Worm (Caenorhabditis elegans): ENCODE results near the gene F46B3.14.

Gene F46B3.14

DNA sequence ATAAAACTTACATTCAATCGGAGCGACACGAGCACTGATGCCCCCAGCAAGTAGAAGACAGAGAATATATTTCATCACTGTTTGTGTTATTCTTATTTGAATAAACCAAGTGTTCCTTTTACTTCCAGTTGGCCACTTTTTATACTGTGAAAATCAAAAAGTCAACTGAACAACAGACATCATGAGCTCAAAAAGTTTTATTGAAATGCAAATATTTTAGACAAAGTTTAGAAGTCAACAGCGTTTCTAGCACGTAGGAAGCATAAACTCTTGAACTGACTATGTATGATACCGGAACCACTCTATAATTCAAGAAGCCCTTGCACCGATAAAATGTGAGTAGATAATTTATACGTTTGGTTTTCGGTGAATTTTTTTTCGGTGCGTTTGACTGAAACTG, at the start of gene F46B3.14:
F46B3.14 (minus strand) TSS at position 101 of the 400 bp plus-strand sequence.
- TF ChIP-seq unc-62 (GFP tag; optimal IDR thresholded peaks at IDR 0.05), result no peak

DNA sequence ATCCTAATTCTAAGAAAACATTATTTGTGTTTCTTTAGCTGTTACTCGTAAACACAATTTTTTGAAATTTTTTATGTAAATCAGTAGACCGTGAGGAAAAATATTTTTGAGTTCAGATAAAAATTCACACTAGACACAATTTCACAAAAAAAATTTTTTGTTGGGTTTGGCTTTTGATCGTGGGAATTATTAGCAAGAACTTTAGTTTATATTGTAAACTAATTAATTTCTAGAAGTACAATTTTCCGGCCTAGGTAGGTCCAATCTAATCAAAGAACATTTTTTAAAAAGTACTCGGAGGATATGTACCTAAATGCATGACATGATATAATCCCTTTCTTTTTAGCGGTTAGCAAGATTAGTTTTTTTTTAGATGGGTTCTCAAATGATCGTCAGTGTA, 49.0 kb upstream of the F46B3.14 start:
- no peak for TF ChIP-seq unc-62 (GFP tag; optimal IDR thresholded peaks at IDR 0.05)

DNA sequence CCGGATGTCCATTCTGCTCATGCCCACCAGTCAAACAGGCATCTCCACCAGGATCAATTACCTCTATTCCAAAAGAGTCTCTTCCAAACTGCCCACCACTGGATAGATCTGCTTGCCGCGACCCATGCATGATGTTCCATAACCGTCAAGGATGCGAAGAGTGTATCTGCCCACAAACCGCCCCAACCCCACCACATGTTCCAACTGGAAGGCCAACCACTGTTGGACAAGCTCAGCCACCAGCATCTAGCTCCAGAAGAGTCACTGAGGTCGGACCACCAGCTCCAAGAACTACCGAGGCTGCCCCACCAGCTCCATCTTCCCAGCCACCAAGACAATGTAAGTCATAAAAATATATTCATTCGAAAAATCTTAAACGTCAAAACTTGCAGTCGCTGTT, 39.5 kb upstream of the F46B3.14 start:
- TF ChIP-seq unc-62 (GFP tag; optimal IDR thresholded peaks at IDR 0.05), result no peak

DNA sequence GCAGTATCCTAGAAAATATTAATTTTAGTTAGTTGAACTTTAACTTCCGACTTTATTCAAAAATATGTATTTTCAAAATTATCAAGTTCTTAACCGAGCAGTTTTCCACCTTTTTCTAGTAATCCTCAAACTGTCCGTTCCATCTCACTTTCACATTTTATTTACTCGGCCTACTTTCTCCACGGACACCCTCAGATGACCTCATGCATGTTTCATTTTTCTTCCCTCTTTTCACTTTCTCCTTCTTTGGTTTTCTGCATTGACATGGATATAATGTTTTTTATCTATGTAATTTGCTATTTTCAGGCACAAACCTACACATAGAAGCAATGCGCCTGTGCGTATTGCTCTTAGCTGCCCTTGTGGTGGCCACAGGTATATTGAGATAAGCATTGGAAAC, 35.8 kb upstream of the F46B3.14 start, which contains the start of gene mlt-11:
mlt-11 (plus strand) TSS at position 301 of the 400 bp plus-strand sequence.
- no peak for TF ChIP-seq unc-62 (GFP tag; optimal IDR thresholded peaks at IDR 0.05)

DNA sequence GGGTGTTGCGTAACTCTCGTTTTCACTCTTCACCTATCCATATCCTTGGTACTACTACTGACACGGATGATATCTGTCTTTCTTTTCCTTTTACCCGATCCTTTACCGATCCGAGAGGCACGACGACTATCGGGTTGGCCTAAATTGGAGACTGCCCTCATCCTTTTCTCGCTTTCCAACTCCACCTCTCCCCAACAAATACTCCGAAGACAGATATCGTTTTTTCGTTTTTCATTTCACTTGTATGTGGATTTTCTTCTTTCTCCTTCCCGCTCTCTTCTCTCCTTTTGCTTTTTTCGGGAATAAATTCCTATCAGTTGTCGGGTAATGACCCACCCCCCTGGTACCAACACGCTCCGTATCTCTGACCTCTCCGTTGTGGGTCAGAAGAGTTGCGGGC, 33.8 kb upstream of the F46B3.14 start:
- no peak for TF ChIP-seq unc-62 (GFP tag; optimal IDR thresholded peaks at IDR 0.05)

DNA sequence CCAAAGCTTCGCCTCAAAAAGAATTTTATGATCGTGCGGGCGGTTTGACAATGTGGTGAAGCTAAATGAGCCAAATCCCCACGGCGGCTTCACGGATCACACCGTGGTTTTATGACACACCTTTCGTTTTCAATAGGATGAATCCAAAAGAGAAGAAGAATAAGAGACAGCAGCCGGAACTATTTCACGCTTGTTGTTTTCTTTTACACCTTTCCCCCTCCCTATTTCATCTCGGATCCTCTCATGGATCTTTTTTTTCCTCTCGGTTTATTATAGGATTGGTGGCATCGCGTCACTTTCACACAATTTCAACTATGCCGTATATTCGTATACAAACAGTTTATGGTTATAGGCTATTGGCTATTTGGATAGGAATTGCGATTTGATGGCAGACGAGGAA, 32.6 kb upstream of the F46B3.14 start:
- TF ChIP-seq unc-62 (GFP tag; optimal IDR thresholded peaks at IDR 0.05), result no peak

DNA sequence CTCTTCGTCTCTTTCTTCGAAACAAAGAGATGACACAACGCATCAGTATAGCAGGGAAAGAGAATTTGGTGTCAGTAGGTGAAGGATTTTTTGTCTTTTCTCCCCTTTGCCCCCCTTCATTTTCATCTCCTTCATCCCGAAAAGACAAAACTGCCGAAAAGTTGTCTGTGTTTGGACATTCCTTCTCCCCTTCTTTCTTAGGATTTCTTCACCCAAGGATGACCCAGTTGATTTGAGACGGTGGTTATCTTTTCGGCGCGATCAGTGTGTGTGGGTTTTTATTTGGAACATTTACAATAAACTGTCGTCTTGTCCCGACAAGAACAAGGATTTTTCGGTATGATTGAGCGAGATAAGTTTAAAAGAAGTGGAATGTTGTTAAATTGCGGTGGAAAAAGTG, 31.3 kb upstream of the F46B3.14 start:
- TF ChIP-seq unc-62 (GFP tag; optimal IDR thresholded peaks at IDR 0.05), result no peak

DNA sequence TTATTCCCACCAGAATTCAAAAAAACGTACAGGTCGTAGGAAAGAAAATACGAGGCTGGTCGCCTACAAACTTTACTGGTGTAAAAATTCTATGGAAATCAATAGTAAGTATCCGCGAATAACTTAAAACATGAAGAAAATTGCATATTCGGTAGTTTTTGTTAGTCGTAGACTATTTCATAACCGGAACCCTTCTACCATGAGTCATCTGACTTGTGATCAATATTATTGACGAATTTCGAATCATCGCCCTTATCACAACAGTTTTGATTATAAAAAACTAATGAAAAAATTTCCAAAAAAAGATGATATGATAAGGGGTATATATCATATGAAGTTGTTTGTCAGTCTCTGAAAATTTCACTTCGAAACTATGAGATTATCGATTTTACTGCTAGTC, 28.9 kb upstream of the F46B3.14 start, which contains the start of gene W01F3.2:
W01F3.2 (plus strand) TSS at position 301 of the 400 bp plus-strand sequence.
- no peak for TF ChIP-seq unc-62 (GFP tag; optimal IDR thresholded peaks at IDR 0.05)

DNA sequence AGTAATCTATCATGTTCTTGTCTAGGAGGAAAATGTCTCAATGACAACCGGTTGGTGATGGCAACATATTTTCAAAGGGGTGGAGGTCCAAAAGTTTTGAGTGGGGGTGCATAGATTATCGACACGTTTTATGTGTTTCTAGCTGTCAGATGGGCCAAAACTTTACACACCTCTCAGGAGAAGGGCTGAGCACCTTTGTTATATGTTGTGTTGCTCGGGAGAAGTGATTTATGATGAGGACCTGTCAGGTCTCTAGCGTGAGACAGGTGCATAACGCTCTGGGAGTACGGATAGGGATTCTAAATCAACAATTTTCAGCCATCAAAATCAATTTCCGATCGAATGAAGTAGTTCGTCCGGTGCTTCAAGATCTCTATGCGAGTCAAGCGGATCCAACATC, 25.5 kb upstream of the F46B3.14 start:
- TF ChIP-seq unc-62 (GFP tag; optimal IDR thresholded peaks at IDR 0.05), result no peak

DNA sequence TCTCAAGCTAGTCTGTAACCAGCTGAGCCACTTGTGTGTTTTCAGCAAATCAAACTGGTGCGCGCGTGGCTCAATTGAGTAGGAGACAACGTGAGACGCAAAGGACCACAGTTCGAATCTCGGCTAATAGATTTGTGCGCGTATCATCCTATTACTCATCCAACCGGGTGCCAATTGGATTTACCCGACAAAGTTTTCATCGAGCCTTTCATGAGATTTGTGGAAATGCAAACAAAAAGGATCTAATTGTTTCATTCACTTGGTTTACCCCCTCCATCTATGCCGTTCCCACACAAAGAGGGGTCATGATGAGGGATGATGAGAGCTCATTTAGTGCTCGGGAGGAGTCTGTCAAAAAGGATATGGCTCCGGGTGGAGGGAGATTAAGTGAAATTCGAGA, 24.0 kb upstream of the F46B3.14 start:
- TF ChIP-seq unc-62 (GFP tag; optimal IDR thresholded peaks at IDR 0.05), result no peak

DNA sequence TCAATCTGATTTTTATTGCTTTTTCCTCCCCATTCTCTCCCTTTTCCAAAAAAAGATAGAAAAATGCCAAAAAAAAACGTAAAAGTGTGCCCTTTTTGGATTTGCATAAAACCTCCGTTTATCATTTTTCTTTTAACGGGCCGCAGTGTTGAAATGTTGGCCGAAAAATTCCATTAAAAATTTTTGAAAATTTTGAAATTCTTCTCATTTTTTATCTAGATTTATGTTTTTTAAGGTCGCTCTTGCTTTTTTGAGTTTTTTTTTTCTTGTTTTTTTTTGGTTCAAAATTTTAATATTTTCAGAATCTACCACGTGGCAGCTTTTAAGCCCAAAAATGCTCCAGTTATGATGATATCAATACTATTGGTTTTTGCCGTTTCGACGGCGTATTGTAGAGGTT, 23.2 kb upstream of the F46B3.14 start, which contains the start of gene mnr-1:
mnr-1 (plus strand) TSS at position 301 of the 400 bp plus-strand sequence.
- TF ChIP-seq unc-62 (GFP tag; optimal IDR thresholded peaks at IDR 0.05), result no peak

DNA sequence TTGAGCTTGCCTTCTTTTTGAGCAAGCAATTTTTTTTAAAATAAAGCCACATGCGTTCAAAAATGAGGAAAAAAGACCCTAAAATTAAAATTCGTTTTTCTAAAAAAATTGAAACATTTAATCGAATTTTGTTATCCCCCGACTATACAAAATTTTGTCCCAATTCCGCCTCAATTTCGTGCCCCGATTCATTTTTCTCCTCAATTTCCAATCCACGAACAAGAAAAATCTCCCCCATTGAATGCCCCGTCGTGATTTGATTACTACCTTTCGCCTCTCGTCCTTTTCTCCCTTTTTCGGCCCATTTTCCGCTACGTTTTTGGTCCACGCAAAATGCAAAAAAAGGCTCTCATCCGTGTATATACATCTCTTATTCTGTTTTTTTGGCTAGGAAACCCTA, 20.8 kb upstream of the F46B3.14 start:
- no peak for TF ChIP-seq unc-62 (GFP tag; optimal IDR thresholded peaks at IDR 0.05)

DNA sequence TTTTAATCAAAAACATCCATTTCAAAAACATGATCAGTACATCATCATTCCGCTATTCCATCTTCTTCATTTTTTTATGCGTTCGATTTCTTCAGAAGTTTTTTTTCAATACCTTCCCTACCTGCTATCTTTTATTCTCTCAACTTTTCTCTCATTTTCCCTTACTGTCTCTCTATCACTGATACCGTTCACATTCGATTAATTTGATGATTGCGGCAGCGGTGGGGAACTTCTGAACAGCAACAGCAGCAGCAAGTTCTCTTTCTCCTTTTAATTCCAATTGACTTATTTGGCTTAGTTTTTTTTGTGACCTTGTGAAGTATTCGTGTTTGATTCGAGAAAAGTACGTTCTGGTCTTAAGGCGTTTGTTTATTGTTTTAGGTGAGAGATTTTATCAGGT, 17.7 kb upstream of the F46B3.14 start:
- TF ChIP-seq unc-62 (GFP tag; optimal IDR thresholded peaks at IDR 0.05), result no peak

DNA sequence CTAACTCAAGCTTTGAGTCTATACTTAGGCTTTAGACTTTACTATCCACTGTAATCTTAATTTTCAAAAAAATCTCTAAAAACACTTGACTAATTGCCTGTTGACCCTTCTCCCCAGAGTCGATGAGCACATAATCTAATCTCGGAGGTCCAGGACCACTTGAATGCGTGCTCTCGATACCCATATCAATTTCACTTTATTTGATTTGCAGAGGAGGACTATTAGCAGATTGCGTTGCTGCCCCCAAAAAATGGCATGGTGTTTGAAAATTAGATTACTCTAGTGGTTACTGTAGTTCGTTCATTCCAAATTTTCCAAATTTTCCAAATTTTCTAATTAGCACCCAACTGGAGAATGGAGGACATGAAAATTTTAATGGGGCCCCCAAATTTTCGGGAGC, 14.3 kb upstream of the F46B3.14 start:
- TF ChIP-seq unc-62 (GFP tag; optimal IDR thresholded peaks at IDR 0.05), result no peak

DNA sequence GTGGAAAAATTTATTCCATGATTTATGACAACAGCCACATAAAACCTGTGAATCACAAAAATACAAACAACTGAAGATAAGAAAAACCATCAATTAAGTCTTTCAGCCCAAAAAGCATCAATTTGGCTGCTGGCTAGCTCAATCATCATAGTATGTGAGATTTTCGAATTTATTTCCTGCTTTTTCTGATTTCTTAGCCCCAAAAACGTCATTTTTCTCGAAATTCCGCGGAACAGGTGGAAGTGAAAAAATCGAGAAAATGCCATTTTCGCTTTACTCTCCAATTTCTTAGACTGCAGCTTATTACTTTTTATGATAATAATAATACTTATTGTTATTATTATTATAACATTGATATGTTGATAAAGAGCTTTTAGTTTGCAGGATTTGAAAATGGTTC, 10.7 kb upstream of the F46B3.14 start, which contains the start of gene srxa-15:
srxa-15 (plus strand) TSS at position 301 of the 400 bp plus-strand sequence.
- no peak for TF ChIP-seq unc-62 (GFP tag; optimal IDR thresholded peaks at IDR 0.05)

DNA sequence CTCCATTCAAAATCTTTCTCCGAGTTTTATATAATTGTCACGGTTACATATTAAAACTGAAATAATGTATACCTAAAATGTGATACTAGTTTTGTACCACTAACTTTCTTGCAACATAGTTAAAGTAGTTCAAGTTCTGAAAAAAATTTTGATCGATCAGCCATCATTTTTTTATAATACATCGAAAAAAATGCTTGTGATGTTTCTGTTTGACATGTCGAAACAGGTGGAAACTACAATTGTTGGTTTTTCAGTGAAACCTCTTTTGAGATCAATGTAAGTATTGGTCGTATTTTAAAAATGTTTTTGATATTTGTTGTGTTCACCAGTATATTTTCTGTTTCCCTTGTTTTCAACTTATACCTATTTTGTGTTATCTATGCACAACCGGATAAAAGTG, 8.1 kb upstream of the F46B3.14 start, which contains the start of gene srxa-14:
srxa-14 (plus strand) TSS at position 301 of the 400 bp plus-strand sequence.
- no peak for TF ChIP-seq unc-62 (GFP tag; optimal IDR thresholded peaks at IDR 0.05)

DNA sequence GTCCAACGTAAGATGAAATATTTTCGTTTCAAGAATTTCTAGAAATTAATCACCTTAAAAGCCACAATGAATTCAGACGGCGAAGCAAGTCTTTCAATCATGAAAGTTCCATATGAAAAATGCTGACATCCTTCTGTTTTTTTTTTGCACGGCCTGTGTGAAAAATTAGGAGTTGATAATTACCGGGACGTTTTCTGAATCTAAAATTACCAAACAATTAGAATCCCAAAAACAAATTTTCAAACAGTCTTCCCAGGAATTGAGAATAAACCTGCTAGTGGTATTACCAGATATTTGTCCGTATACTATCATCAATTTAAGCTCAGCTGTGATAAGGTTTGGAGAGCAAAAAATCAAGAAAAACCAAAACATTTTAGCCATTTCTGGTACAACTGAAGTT, 7.2 kb upstream of the F46B3.14 start, which contains the start of gene Y44A6B.3:
Y44A6B.3 (minus strand) TSS at position 101 of the 400 bp plus-strand sequence.
- TF ChIP-seq unc-62 (GFP tag; optimal IDR thresholded peaks at IDR 0.05), result no peak

DNA sequence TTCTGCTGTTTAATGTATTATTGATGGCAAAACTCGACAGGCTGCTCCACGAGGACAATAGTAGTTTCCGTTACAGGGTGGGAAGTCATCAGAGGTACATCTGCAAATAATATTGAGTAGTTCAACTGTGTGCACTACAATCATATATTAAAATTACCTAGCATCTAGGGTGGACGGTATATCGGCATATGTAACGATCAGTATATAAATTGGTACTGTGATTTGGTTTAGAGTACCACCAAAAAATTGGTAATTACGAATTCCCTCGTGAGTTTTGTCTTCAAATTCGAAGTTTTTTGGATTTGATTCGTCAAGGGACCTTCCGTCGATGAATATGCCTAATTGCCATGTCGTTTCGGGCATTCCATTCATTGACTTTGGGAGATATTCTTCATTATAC, 5.7 kb upstream of the F46B3.14 start, which contains the start of gene ttr-13:
ttr-13 (minus strand) TSS at position 101 of the 400 bp plus-strand sequence.
- TF ChIP-seq unc-62 (GFP tag; optimal IDR thresholded peaks at IDR 0.05), result no peak
